Worm (Caenorhabditis elegans) whole organism, L4 larva: Measurements from ENCODE around the gene bcat-1.

Source experiments
- R02D3.7 ChIP-seq: fragments of 150-350 bp; sonication (generic microtip); optimal IDR thresholded peaks from 3 replicates; lab custom pipeline; 2014; ENCODE audit warnings: missing biosample characterization, missing genetic modification characterization
- ama-1 ChIP-seq: fragments of 150-350 bp; optimal IDR thresholded peaks from 2 replicates; lab custom pipeline; 2014; ENCODE audit warnings: inconsistent platforms, mixed read lengths
- fos-1 ChIP-seq: fragments of 150-350 bp; optimal IDR thresholded peaks from 2 replicates; lab custom pipeline; 2014; ENCODE audit warnings: missing biosample characterization, missing genetic modification characterization
- jun-1 ChIP-seq: fragments of 150-350 bp; optimal IDR thresholded peaks from 2 replicates; lab custom pipeline; 2014; ENCODE audit warnings: missing biosample characterization, missing genetic modification reagents, missing genetic modification characterization
- lin-13 ChIP-seq: fragments of 150-350 bp; optimal IDR thresholded peaks from 2 replicates; lab custom pipeline; 2014; ENCODE audit warnings: missing biosample characterization, missing genetic modification reagents, missing genetic modification characterization
- lin-29 ChIP-seq: fragments of 200-800 bp; sonication (Bioruptor generic); IDR thresholded peaks from 2 replicates; pipeline ENCODE4 v1.3.6; 2022; ENCODE audit warnings: missing genetic modification reagents, missing genetic modification characterization, missing compliant biosample characterization
- lsy-2 ChIP-seq, 2 experiments: fragments of 150-350 bp in 1 of 2; sonication (generic microtip) in 1 of 2; optimal IDR thresholded peaks; 2 replicates each; lab custom pipeline; 2014 to 2017; ENCODE audit warnings: missing biosample characterization in 2 of 2, missing genetic modification characterization in 2 of 2
- nhr-11 ChIP-seq: fragments of 150-350 bp; optimal IDR thresholded peaks from 2 replicates; lab custom pipeline; 2014; ENCODE audit warnings: missing biosample characterization, missing genetic modification characterization
- nhr-76 ChIP-seq: fragments of 150-350 bp; optimal IDR thresholded peaks from 2 replicates; lab custom pipeline; 2014; ENCODE audit warnings: missing biosample characterization, missing genetic modification characterization
- pha-4 ChIP-seq, 2 experiments: fragments of 150-350 bp in 1 of 2; fragments of 200-800 bp in 1 of 2; sonication (Bioruptor generic) in 1 of 2; IDR thresholded peaks in 1 of 2; optimal IDR thresholded peaks in 1 of 2; 2 replicates each; pipeline versions ENCODE4 v1.3.6 to Lab custom; 2014 to 2022; ENCODE audit warnings: missing genetic modification characterization in 2 of 2, missing genetic modification reagents in 2 of 2, missing biosample characterization in 1 of 2, missing compliant biosample characterization in 1 of 2
- rbr-2 ChIP-seq: sonication (generic microtip); optimal IDR thresholded peaks from 2 replicates; lab custom pipeline; 2016; ENCODE audit warnings: missing genotype, missing genetic modification characterization, missing compliant biosample characterization
- snpc-4 ChIP-seq: fragments of 150-350 bp; optimal IDR thresholded peaks from 2 replicates; lab custom pipeline; 2014; ENCODE audit warnings: missing biosample characterization, missing genetic modification characterization
- unc-39 ChIP-seq: sonication (generic microtip); optimal IDR thresholded peaks from 2 replicates; lab custom pipeline; 2017; ENCODE audit warnings: missing biosample characterization, missing genetic modification characterization
- zag-1 ChIP-seq: fragments of 150-350 bp; optimal IDR thresholded peaks from 2 replicates; lab custom pipeline; 2014; ENCODE audit warnings: missing biosample characterization, missing genetic modification characterization

- TF ChIP-seq snpc-4 (tag; lab: Kevin White, UChicago): no peak
- TF ChIP-seq lin-13: no peak
- TF ChIP-seq lsy-2 (tag; optimal IDR thresholded peaks at IDR 0.05; lab: Kevin White, UChicago): no peak
- TF ChIP-seq rbr-2 (tag; lab: Kevin White, UChicago): no peak
- no peak for TF ChIP-seq fos-1 (tag; lab: Kevin White, UChicago)
- no peak for TF ChIP-seq unc-39 (tag; lab: Kevin White, UChicago)
- peak; percentile 41 for TF ChIP-seq nhr-11 (tag; lab: Kevin White, UChicago)
- no peak for TF ChIP-seq zag-1 (tag; lab: Kevin White, UChicago)
- no peak for TF ChIP-seq jun-1
- TF ChIP-seq R02D3.7 (tag; lab: Kevin White, UChicago): no peak
- TF ChIP-seq nhr-76 (tag; lab: Kevin White, UChicago): no peak
- no peak for TF ChIP-seq pha-4 (GFP tag; IDR thresholded peaks at IDR 0.05; lab: Robert Waterston, UW)
- TF ChIP-seq pha-4 (tag; optimal IDR thresholded peaks at IDR 0.05; lab: Kevin White, UChicago): no peak
- no peak for TF ChIP-seq ama-1 (lab: Kevin White, UChicago)
- no peak for TF ChIP-seq lin-29 (GFP tag; lab: Robert Waterston, UW)
These were observed 7.6 kb downstream of the bcat-1 start, which contains the start of gene gpc-1 for ce11 chrX:12884873-12885272.
